Fruit fly (Drosophila melanogaster): ENCODE results near the gene Pomp.

dm6 chr2L:20788050-20788449, 594 bp downstream of the Pomp start:
- TF ChIP-seq psq (optimal IDR thresholded peaks at IDR 0.05) = no peak
- no peak for TF ChIP-seq Myc (optimal IDR thresholded peaks at IDR 0.05)
- TF ChIP-seq h (optimal IDR thresholded peaks at IDR 0.05) = no peak
- TF ChIP-seq ttk (optimal IDR thresholded peaks at IDR 0.05) = peak; percentile 98
